Fruit fly (Drosophila melanogaster) whole organism, prepupa: ENCODE results near the gene CG10874.

Experiments
- CG11294 ChIP-seq: fragments of 200-800 bp; sonication (Bioruptor generic); IDR thresholded peaks from 2 replicates; pipeline ENCODE4 v1.3.6; 2022; ENCODE audit warnings: missing biosample characterization, missing genetic modification characterization
- CG11902 ChIP-seq: fragments of 200-800 bp; sonication (Bioruptor generic); optimal IDR thresholded peaks from 3 replicates; lab custom pipeline; 2016; ENCODE audit warnings: missing biosample characterization, missing genetic modification characterization
- CG15336 ChIP-seq: fragments of 200-800 bp; sonication (Bioruptor generic); IDR thresholded peaks from 2 replicates; pipeline ENCODE4 v1.3.6; 2022; ENCODE audit warnings: missing biosample characterization, missing genetic modification characterization
- CG1621 ChIP-seq: fragments of 200-800 bp; sonication (Bioruptor generic); optimal IDR thresholded peaks from 3 replicates; lab custom pipeline; 2018; ENCODE audit warnings: missing biosample characterization, mild to moderate bottlenecking, missing genetic modification characterization
- CG16779 ChIP-seq: fragments of 200-800 bp; sonication (Bioruptor generic); optimal IDR thresholded peaks from 3 replicates; lab custom pipeline; 2017; ENCODE audit warnings: missing biosample characterization, mild to moderate bottlenecking, missing genetic modification characterization
- CG3032 ChIP-seq: fragments of 200-800 bp; optimal IDR thresholded peaks from 2 replicates; lab custom pipeline; 2019; ENCODE audit warnings: missing biosample characterization, mild to moderate bottlenecking, missing genetic modification characterization, moderate library complexity
- CG31627 ChIP-seq: fragments of 200-800 bp; sonication (Bioruptor generic); optimal IDR thresholded peaks from 3 replicates; lab custom pipeline; 2016; ENCODE audit warnings: missing biosample characterization, missing genetic modification characterization
- CG32006 ChIP-seq: fragments of 200-800 bp; sonication (Bioruptor generic); optimal IDR thresholded peaks from 3 replicates; lab custom pipeline; 2017; ENCODE audit warnings: missing biosample characterization, mild to moderate bottlenecking, missing genetic modification characterization
- CG34406 ChIP-seq: fragments of 200-800 bp; sonication (Bioruptor generic); optimal IDR thresholded peaks from 3 replicates; lab custom pipeline; 2016; ENCODE audit warnings: missing biosample characterization, missing genetic modification characterization
- CG3919 ChIP-seq: fragments of 200-800 bp; sonication (Bioruptor generic); optimal IDR thresholded peaks from 3 replicates; lab custom pipeline; 2016; ENCODE audit warnings: missing biosample characterization, missing genetic modification characterization
- CG6163 ChIP-seq: fragments of 200-800 bp; sonication (Bioruptor generic); IDR thresholded peaks from 3 replicates; pipeline ENCODE4 v1.3.6; 2022; ENCODE audit warnings: missing biosample characterization, missing genetic modification characterization
- CG6276 ChIP-seq: fragments of 200-800 bp; sonication (Bioruptor generic); optimal IDR thresholded peaks from 2 replicates; lab custom pipeline; 2017; ENCODE audit warnings: missing biosample characterization, mild to moderate bottlenecking, missing genetic modification characterization
- CG6792 ChIP-seq: fragments of 200-800 bp; sonication (Bioruptor generic); optimal IDR thresholded peaks from 3 replicates; lab custom pipeline; 2016; ENCODE audit warnings: missing biosample characterization, missing genetic modification characterization
- CG6808 ChIP-seq: fragments of 200-800 bp; sonication (Bioruptor generic); optimal IDR thresholded peaks from 3 replicates; lab custom pipeline; 2017; ENCODE audit warnings: missing biosample characterization, missing genetic modification characterization, mild to moderate bottlenecking, moderate library complexity, missing genetic modification reagents
- CG6854 ChIP-seq: fragments of 200-800 bp; sonication (Bioruptor generic); optimal IDR thresholded peaks from 2 replicates; lab custom pipeline; 2017; ENCODE audit warnings: missing biosample characterization, mild to moderate bottlenecking, missing genetic modification characterization
- CG7368 ChIP-seq: fragments of 200-800 bp; sonication (Bioruptor generic); optimal IDR thresholded peaks from 3 replicates; lab custom pipeline; 2016; ENCODE audit warnings: missing biosample characterization, missing genetic modification characterization
- CG8319 ChIP-seq: fragments of 200-800 bp; sonication (Bioruptor generic); optimal IDR thresholded peaks from 3 replicates; lab custom pipeline; 2016; ENCODE audit warnings: missing biosample characterization, missing genetic modification characterization
- CG8632 ChIP-seq: fragments of 200-800 bp; sonication (Bioruptor generic); optimal IDR thresholded peaks from 3 replicates; lab custom pipeline; 2016; ENCODE audit warnings: missing biosample characterization, missing genetic modification characterization
- CG9139 ChIP-seq: fragments of 200-800 bp; sonication (Bioruptor generic); optimal IDR thresholded peaks from 3 replicates; lab custom pipeline; 2017; ENCODE audit warnings: missing biosample characterization, mild to moderate bottlenecking, missing genetic modification characterization
- Eip75B ChIP-seq: fragments of 200-800 bp; sonication (Bioruptor generic); optimal IDR thresholded peaks from 3 replicates; lab custom pipeline; 2016; ENCODE audit warnings: missing biosample characterization, missing genetic modification characterization
- Eip78C ChIP-seq: fragments of 200-800 bp; sonication (Bioruptor generic); peaks from one replicate; lab custom pipeline; 2016; ENCODE audit warnings: missing biosample characterization, missing genetic modification characterization
- Eip93F ChIP-seq: fragments of 200-800 bp; sonication (Bioruptor generic); optimal IDR thresholded peaks from 2 replicates; lab custom pipeline; 2016; ENCODE audit warnings: missing biosample characterization, mild to moderate bottlenecking, missing genetic modification characterization
- Ets21C ChIP-seq: fragments of 200-800 bp; sonication (Bioruptor generic); optimal IDR thresholded peaks from 3 replicates; lab custom pipeline; 2016; ENCODE audit warnings: missing biosample characterization, missing genetic modification characterization
- Ets96B ChIP-seq: fragments of 200-800 bp; optimal IDR thresholded peaks from 2 replicates; lab custom pipeline; 2019; ENCODE audit warnings: missing biosample characterization, mild to moderate bottlenecking, missing genetic modification characterization, moderate library complexity
- Gug ChIP-seq: fragments of 200-800 bp; sonication (Bioruptor generic); IDR thresholded peaks from 2 replicates; pipeline ENCODE4 v1.3.6; 2022; ENCODE audit warnings: missing biosample characterization, missing genetic modification characterization
- Hr38 ChIP-seq: sonication (Bioruptor generic); optimal IDR thresholded peaks from 2 replicates; lab custom pipeline; 2016; ENCODE audit warnings: missing biosample characterization, missing genetic modification characterization
- Hr39 ChIP-seq: fragments of 200-800 bp; sonication (Bioruptor generic); optimal IDR thresholded peaks from 2 replicates; lab custom pipeline; 2016; ENCODE audit warnings: missing biosample characterization, missing genetic modification characterization
- Hr4 ChIP-seq: fragments of 200-800 bp; sonication (Bioruptor generic); optimal IDR thresholded peaks from 3 replicates; lab custom pipeline; 2016; ENCODE audit warnings: missing biosample characterization, missing genetic modification characterization
- Lpt ChIP-seq: fragments of 200-800 bp; sonication (Bioruptor generic); optimal IDR thresholded peaks from 3 replicates; lab custom pipeline; 2016; ENCODE audit warnings: missing biosample characterization, missing genetic modification characterization
- OdsH ChIP-seq: fragments of 200-800 bp; sonication (Bioruptor generic); optimal IDR thresholded peaks from 3 replicates; lab custom pipeline; 2016; ENCODE audit warnings: missing biosample characterization, missing genetic modification characterization
- Smox ChIP-seq: fragments of 200-800 bp; sonication (Bioruptor generic); optimal IDR thresholded peaks from 3 replicates; lab custom pipeline; 2016; ENCODE audit warnings: missing biosample characterization, missing genetic modification characterization
- Sox102F ChIP-seq: fragments of 200-800 bp; sonication (Bioruptor generic); optimal IDR thresholded peaks from 2 replicates; lab custom pipeline; 2016; ENCODE audit warnings: missing biosample characterization, mild to moderate bottlenecking, missing genetic modification characterization
- Sox14 ChIP-seq: fragments of 200-800 bp; sonication (Bioruptor generic); optimal IDR thresholded peaks from 3 replicates; lab custom pipeline; 2016; ENCODE audit warnings: missing biosample characterization, missing genetic modification characterization
- Sox15 ChIP-seq: fragments of 200-800 bp; sonication (Bioruptor generic); optimal IDR thresholded peaks from 3 replicates; lab custom pipeline; 2016; ENCODE audit warnings: missing biosample characterization, missing genetic modification characterization
- achi ChIP-seq: fragments of 200-800 bp; sonication (Bioruptor generic); optimal IDR thresholded peaks from 3 replicates; lab custom pipeline; 2016; ENCODE audit warnings: missing biosample characterization, missing genetic modification characterization
- cyc ChIP-seq: fragments of 200-800 bp; sonication (Bioruptor generic); optimal IDR thresholded peaks from 3 replicates; lab custom pipeline; 2016; ENCODE audit warnings: missing biosample characterization, missing genetic modification characterization
- dac ChIP-seq: fragments of 200-800 bp; sonication (Bioruptor generic); optimal IDR thresholded peaks from 2 replicates; lab custom pipeline; 2017; ENCODE audit warnings: missing biosample characterization, mild to moderate bottlenecking, missing genetic modification characterization
- dsx ChIP-seq: fragments of 200-800 bp; optimal IDR thresholded peaks from 3 replicates; lab custom pipeline; 2019; ENCODE audit warnings: missing biosample characterization, mild to moderate bottlenecking, missing genetic modification characterization, moderate library complexity; ENCODE audit not compliant: poor library complexity, severe bottlenecking
- esn ChIP-seq: fragments of 200-800 bp; sonication (Bioruptor generic); optimal IDR thresholded peaks from 2 replicates; lab custom pipeline; 2016; ENCODE audit warnings: missing biosample characterization, mild to moderate bottlenecking, missing genetic modification characterization, moderate library complexity
- fd59A ChIP-seq: fragments of 200-800 bp; sonication (Bioruptor generic); optimal IDR thresholded peaks from 2 replicates; lab custom pipeline; 2017; ENCODE audit warnings: missing biosample characterization, mild to moderate bottlenecking, missing genetic modification characterization, missing genetic modification reagents
- fd85E ChIP-seq: fragments of 200-800 bp; sonication (Bioruptor generic); optimal IDR thresholded peaks from 3 replicates; lab custom pipeline; 2016; ENCODE audit warnings: missing biosample characterization, missing genetic modification characterization
- fkh ChIP-seq: fragments of 200-800 bp; sonication (Bioruptor generic); optimal IDR thresholded peaks from 3 replicates; lab custom pipeline; 2017; ENCODE audit warnings: missing biosample characterization, mild to moderate bottlenecking, missing genetic modification characterization, moderate library complexity
- lz ChIP-seq: fragments of 200-800 bp; sonication (Bioruptor generic); optimal IDR thresholded peaks from 3 replicates; lab custom pipeline; 2016; ENCODE audit warnings: missing biosample characterization, missing genetic modification characterization
- pdm3 ChIP-seq: fragments of 200-800 bp; sonication (Bioruptor generic); optimal IDR thresholded peaks from 3 replicates; lab custom pipeline; 2016; ENCODE audit warnings: missing biosample characterization, missing genetic modification characterization
- salr ChIP-seq, 2 experiments: fragments of 200-800 bp; sonication (Bioruptor generic); optimal IDR thresholded peaks; 3 replicates each; lab custom pipeline; 2016 to 2018; ENCODE audit warnings: missing biosample characterization in 2 of 2, missing genetic modification characterization in 2 of 2, mild to moderate bottlenecking in 1 of 2
- spab ChIP-seq: fragments of 200-800 bp; sonication (Bioruptor generic); optimal IDR thresholded peaks from 2 replicates; lab custom pipeline; 2017; ENCODE audit warnings: missing biosample characterization, mild to moderate bottlenecking, missing genetic modification characterization, missing genetic modification reagents
- svp ChIP-seq: fragments of 200-800 bp; sonication (Bioruptor generic); peaks from one replicate; lab custom pipeline; 2016; ENCODE audit warnings: missing biosample characterization, missing genetic modification characterization
- topi ChIP-seq: fragments of 200-800 bp; sonication (Bioruptor generic); optimal IDR thresholded peaks from 3 replicates; lab custom pipeline; 2016; ENCODE audit warnings: missing biosample characterization, missing genetic modification characterization
- vri ChIP-seq: fragments of 200-800 bp; sonication (Bioruptor generic); optimal IDR thresholded peaks from 3 replicates; lab custom pipeline; 2016; ENCODE audit warnings: missing biosample characterization, mild to moderate bottlenecking, missing genetic modification characterization

CG10874 gene

DNA sequence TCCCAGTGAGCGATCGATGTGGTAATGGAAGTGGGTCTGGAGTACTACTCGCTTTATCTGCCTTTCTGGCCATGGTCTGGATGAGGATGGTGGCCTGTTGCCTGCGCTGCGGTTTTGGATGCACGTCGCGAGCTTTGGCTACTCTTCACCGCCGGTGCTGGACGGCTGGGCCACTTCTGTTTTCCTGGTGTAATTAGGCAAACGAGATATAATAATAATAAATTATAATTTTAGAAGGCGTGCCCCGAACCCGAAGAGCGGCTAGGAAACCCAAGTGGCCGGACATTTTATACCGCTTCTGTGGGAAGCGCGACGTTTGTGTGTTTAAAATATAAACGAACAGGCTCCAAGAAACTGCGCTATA lies 7.2 kb upstream of the CG10874 start:
- TF ChIP-seq OdsH (GFP tag; lab: Kevin White, UChicago) (no peak), vri (GFP tag; lab: Kevin White, UChicago) (no peak), spab (GFP tag; lab: Kevin White, UChicago) (no peak), CG3919 (no peak), salr (GFP tag; optimal IDR thresholded peaks at IDR 0.05; lab: Kevin White, UChicago) (no peak), CG9139 (no peak), CG7368 (no peak), svp (no peak), Ets96B (tag; lab: Kevin White, UChicago) (no peak), CG16779 (no peak)

DNA sequence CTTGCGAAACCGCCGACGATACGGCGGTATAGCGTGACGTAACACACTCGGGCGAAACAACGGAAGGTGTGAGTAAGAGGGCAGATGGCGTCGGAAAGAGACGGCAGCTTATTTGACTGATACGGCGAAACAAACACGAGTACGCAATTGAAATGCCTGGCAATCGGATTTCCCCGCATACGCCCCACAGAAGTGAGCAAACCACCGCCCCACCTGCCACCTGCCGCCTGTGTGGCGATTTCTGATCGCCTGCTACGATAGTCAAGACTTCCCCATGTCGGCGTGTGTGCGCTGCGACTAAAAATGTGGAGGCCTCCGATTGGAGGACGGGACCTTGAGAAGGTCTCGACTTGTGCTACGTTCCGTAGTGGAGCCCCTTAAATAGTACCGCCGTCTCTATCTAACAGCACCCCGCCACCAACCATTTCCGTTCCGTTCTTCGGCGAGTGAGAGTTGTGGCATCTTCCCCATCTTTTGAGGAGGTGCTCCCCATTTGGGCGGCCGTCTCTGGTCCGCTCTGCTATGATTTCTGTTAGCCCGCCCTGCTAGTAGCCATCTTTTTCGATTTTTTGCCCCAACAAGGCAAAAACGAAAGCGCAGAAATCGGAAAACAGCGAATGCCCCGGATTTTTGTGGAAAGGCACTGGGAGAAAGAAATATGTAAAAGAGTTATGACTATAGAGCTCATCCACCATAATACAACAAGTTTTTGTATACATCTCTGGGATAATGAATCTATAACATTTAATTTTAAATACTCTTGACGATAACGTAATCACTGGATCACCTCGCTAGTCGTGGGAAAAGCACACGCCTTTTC lies 6.6 kb upstream of the CG10874 start:
- TF ChIP-seq Sox14 (peak; percentile 99), CG8319 (GFP tag; lab: Kevin White, UChicago) (peak; percentile 98), CG16779 (peak; percentile 94), dsx (GFP tag; lab: Kevin White, UChicago) (peak; percentile 94), fd85E (GFP tag; lab: Kevin White, UChicago) (peak; percentile 92), fd59A (peak; percentile 95), CG11294 (no peak), topi (GFP tag; lab: Kevin White, UChicago) (peak; percentile 99), Sox102F (GFP tag; lab: Kevin White, UChicago) (peak; percentile 99), Sox15 (GFP tag; lab: Kevin White, UChicago) (peak; percentile 98), Hr4 (GFP tag; lab: Kevin White, UChicago) (peak; percentile 98), Hr39 (peak; percentile 99), pdm3 (GFP tag; lab: Kevin White, UChicago) (peak; percentile 99), achi (GFP tag; lab: Kevin White, UChicago) (peak; percentile 97), Eip93F (GFP tag; lab: Kevin White, UChicago) (no peak), CG6792 (GFP tag; lab: Kevin White, UChicago) (peak; percentile 98), svp (peak; percentile 99), lz (GFP tag; lab: Kevin White, UChicago) (peak; percentile 99), CG3919 (peak; percentile 99), CG8632 (GFP tag; lab: Kevin White, UChicago) (peak; percentile 97), CG11902 (GFP tag; lab: Kevin White, UChicago) (peak; percentile 98), CG3032 (tag; lab: Kevin White, UChicago) (peak; percentile 97), CG34406 (GFP tag; lab: Kevin White, UChicago) (peak; percentile 98), CG6276 (GFP tag; lab: Kevin White, UChicago) (peak; percentile 96), Hr38 (peak; percentile 51), Eip75B (GFP tag; lab: Kevin White, UChicago) (peak; percentile 99), CG6163 (GFP tag; lab: Robert Waterston, UW) (no peak), CG15336 (GFP tag; lab: Robert Waterston, UW) (no peak), Lpt (peak; percentile 97), esn (peak; percentile 99), fkh (GFP tag; lab: Kevin White, UChicago) (peak; percentile 79), cyc (GFP tag; lab: Kevin White, UChicago) (peak; percentile 99), Smox (GFP tag; lab: Kevin White, UChicago) (peak; percentile 99), CG6808 (peak; percentile 94), CG31627 (peak; percentile 99), vri (GFP tag; lab: Kevin White, UChicago) (peak; percentile 100), CG6854 (GFP tag; lab: Kevin White, UChicago) (peak; percentile 95), Gug (GFP tag; lab: Robert Waterston, UW) (no peak), dac (peak; percentile 92), CG32006 (GFP tag; lab: Kevin White, UChicago) (peak; percentile 98), Eip78C (GFP tag; lab: Kevin White, UChicago) (peak; percentile 99), Ets96B (tag; lab: Kevin White, UChicago) (peak; percentile 97), spab (GFP tag; lab: Kevin White, UChicago) (peak; percentile 96), Ets21C (GFP tag; lab: Kevin White, UChicago) (peak; percentile 98), CG1621 (peak; percentile 94)
